Fruit fly (Drosophila melanogaster): ENCODE data around the gene CG8209.

- no peak for TF ChIP-seq Dll (optimal IDR thresholded peaks at IDR 0.05)
- no peak for TF ChIP-seq psq (optimal IDR thresholded peaks at IDR 0.05)
- no peak for TF ChIP-seq pan (optimal IDR thresholded peaks at IDR 0.05)
- TF ChIP-seq CG8478 (optimal IDR thresholded peaks at IDR 0.05), result no peak
- no peak for TF ChIP-seq EcR (GFP tag; optimal IDR thresholded peaks at IDR 0.05)
- no peak for TF ChIP-seq usp (GFP tag; optimal IDR thresholded peaks at IDR 0.05)
Observed at dm6 chr3L:7938638-7939037, 37.6 kb upstream of the CG8209 start.

Measured in whole organism.